Fruit fly (Drosophila melanogaster): ENCODE measurements around the gene tctn.

The tctn gene

DNA sequence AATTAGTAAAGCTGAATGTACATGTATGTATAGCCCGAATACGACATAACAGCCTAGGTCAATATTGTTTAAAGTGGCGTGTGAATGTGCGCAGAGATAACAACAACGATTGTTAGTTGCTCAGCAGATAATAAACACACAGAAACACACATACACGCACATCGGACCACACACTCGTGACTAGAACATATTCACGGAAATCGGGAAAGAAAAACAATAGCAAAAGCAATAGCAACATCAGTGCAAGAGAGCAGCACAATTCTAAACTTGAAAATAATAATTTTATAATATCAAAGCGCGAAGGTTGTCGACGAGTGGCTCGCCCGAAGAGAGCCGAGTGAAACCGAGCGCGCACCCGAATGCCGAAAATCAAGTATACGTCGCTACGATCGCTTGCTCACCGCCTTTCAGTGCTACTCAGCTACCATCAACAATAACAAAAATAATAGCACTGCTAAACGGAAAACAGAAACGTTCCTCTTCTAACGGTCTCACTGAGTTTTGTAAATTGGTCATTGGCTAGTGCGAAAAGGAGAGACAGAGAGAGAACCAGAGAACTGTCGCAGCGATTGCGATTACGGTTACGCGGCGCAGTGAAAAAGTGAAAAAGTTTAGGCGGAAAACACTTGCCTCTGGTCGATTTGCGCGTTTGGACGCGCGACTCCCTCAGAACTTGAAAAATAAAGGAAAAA lies 47.4 kb downstream of the tctn start (continued):
- peak; percentile 76 for TF ChIP-seq Hmr (GFP tag; optimal IDR thresholded peaks at IDR 0.05)
- TF ChIP-seq Fer2 (tag; optimal IDR thresholded peaks at IDR 0.05) = peak; percentile 7
- TF ChIP-seq lab (GFP tag; optimal IDR thresholded peaks at IDR 0.05) = peak; percentile 56
- peak; percentile 24 for TF ChIP-seq lbe (GFP tag; optimal IDR thresholded peaks at IDR 0.05)
- peak; percentile 54 for TF ChIP-seq CG17568 (GFP tag; optimal IDR thresholded peaks at IDR 0.05)
- TF ChIP-seq repo (GFP tag; optimal IDR thresholded peaks at IDR 0.05) = no peak
- 0 out of 2 replicates have a peak, but pooled peaks have one; percentile 26 for TF ChIP-seq CG13287 (GFP tag; IDR thresholded peaks at IDR 0.05; ENCODE audit: partially characterized antibody)
- TF ChIP-seq Trl (optimal IDR thresholded peaks at IDR 0.05) = peak; percentile 10 to 87
- no peak for TF ChIP-seq Trl (GFP tag; optimal IDR thresholded peaks at IDR 0.05)
- peak; percentile 36 for TF ChIP-seq CG33557 (GFP tag; optimal IDR thresholded peaks at IDR 0.05)
- TF ChIP-seq Stat92E (GFP tag; optimal IDR thresholded peaks at IDR 0.05) = no peak
- TF ChIP-seq mirr (GFP tag; optimal IDR thresholded peaks at IDR 0.05) = peak; percentile 98
- peak; percentile 60 for TF ChIP-seq Ets65A (GFP tag)
- TF ChIP-seq usp (GFP tag; optimal IDR thresholded peaks at IDR 0.05) = no peak
- no peak for TF ChIP-seq CG7839 (tag; optimal IDR thresholded peaks at IDR 0.05)
- peak; percentile 57 for TF ChIP-seq Nf-YC (tag; optimal IDR thresholded peaks at IDR 0.05)
- TF ChIP-seq Dbx (GFP tag; IDR thresholded peaks at IDR 0.05) = no peak; the same call in 2 of the 3 replicates
- TF ChIP-seq CG9932 (GFP tag; IDR thresholded peaks at IDR 0.05) = 0 out of 2 replicates have a peak, but pooled peaks have one; percentile 7
- TF ChIP-seq psq (GFP tag; optimal IDR thresholded peaks at IDR 0.05) = no peak
- peak; percentile 10; the same call in 1 of the 2 replicates for TF ChIP-seq Rfx (GFP tag; IDR thresholded peaks at IDR 0.05)
- peak; percentile 19 for TF ChIP-seq gem (tag; optimal IDR thresholded peaks at IDR 0.05)
- TF ChIP-seq unpg (GFP tag; optimal IDR thresholded peaks at IDR 0.05) = peak; percentile 15
- no peak for TF ChIP-seq odd (GFP tag; optimal IDR thresholded peaks at IDR 0.05)
- TF ChIP-seq YL-1 (GFP tag; optimal IDR thresholded peaks at IDR 0.05) = no peak
- TF ChIP-seq CG12155 (GFP tag; optimal IDR thresholded peaks at IDR 0.05) = peak; percentile 27
- no peak for TF ChIP-seq ATbp (GFP tag; optimal IDR thresholded peaks at IDR 0.05)
- TF ChIP-seq sug (tag; optimal IDR thresholded peaks at IDR 0.05) = peak; percentile 88
- TF ChIP-seq CG12219 (GFP tag; optimal IDR thresholded peaks at IDR 0.05) = peak; percentile 9
- TF ChIP-seq Fer3 (tag; optimal IDR thresholded peaks at IDR 0.05) = peak; percentile 45
- no peak for TF ChIP-seq tin (GFP tag; optimal IDR thresholded peaks at IDR 0.05)
- peak; percentile 1 for TF ChIP-seq Sox102F (GFP tag; optimal IDR thresholded peaks at IDR 0.05)
- peak; percentile 11 for TF ChIP-seq salm (tag; optimal IDR thresholded peaks at IDR 0.05)
- TF ChIP-seq CG12659 (GFP tag; optimal IDR thresholded peaks at IDR 0.05) = peak; percentile 22
- peak; percentile 52 for TF ChIP-seq CG4328 (GFP tag; optimal IDR thresholded peaks at IDR 0.05)
- peak; percentile 37 for TF ChIP-seq CG8924 (tag; optimal IDR thresholded peaks at IDR 0.05)
- TF ChIP-seq CG2120 (GFP tag; optimal IDR thresholded peaks at IDR 0.05) = peak; percentile 4
- TF ChIP-seq CG7372 (GFP tag; IDR thresholded peaks at IDR 0.05) = 0 out of 2 replicates have a peak, but pooled peaks have one; percentile 51
- peak; percentile 59 for TF ChIP-seq grn (GFP tag; optimal IDR thresholded peaks at IDR 0.05)
- peak; percentile 73 for TF ChIP-seq Med (GFP tag)
- TF ChIP-seq Lhr (GFP tag; optimal IDR thresholded peaks at IDR 0.05) = no peak
- no peak for TF ChIP-seq bowl (GFP tag; IDR thresholded peaks at IDR 0.05)
- TF ChIP-seq CG13424 (tag; optimal IDR thresholded peaks at IDR 0.05) = peak; percentile 7
- TF ChIP-seq CG34376 (GFP tag; optimal IDR thresholded peaks at IDR 0.05) = peak; percentile 95
- peak; percentile 55 for TF ChIP-seq CG12071 (GFP tag; optimal IDR thresholded peaks at IDR 0.05)
- no peak for TF ChIP-seq pita (GFP tag; optimal IDR thresholded peaks at IDR 0.05)
- peak; percentile 60 for TF ChIP-seq cg (GFP tag; optimal IDR thresholded peaks at IDR 0.05)
- TF ChIP-seq otp (GFP tag; IDR thresholded peaks at IDR 0.05) = no peak
- peak; percentile 25 for TF ChIP-seq CG18599 (GFP tag; optimal IDR thresholded peaks at IDR 0.05)
- peak; percentile 45 for TF ChIP-seq HHEX (GFP tag; optimal IDR thresholded peaks at IDR 0.05)

Data from whole organism, embryonic.